Fruit fly (Drosophila melanogaster): Measurements from ENCODE around the gene ND-42.

DNA sequence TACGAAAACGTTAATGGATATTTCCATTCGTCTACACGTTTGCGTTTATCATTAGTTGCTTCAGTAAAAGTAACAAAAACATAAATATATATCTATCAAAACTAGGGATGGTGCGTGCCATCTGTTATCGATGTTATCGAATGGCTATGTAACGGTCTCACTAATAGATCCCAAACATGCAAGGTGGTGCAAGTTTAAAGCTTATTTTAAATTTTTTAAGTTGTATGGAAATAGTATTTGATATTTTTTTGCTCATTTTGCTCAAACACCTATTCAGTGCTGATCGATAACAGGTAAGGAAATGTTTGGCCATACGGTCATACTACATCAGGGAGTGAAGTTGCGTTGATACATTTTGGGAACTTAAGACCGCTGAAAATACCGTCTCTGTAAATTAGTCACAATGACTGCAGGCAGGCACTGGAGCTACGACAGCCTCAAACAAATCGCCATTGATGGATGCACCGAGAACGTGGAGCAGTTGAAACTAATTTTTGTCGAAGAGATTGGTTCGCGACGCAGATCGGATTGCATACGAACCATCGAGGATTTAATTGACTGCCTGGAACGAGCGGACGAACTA lies 6.7 kb downstream of the ND-42 start, which contains the start of the genes CG45099, CG6015, pit and Fadd:
- TF ChIP-seq ttk (optimal IDR thresholded peaks at IDR 0.05) (no peak), Sin3A (optimal IDR thresholded peaks at IDR 0.05) (no peak), psq (optimal IDR thresholded peaks at IDR 0.05) (no peak), insv (optimal IDR thresholded peaks at IDR 0.05) (no peak)
